Worm (Caenorhabditis elegans) whole organism, early embryonic: Measurements from ENCODE around the gene anp-1.
"Not testable (repeated sequence)": the region's sequence is repeated elsewhere in the genome, so short reads cannot be mapped to it uniquely, and the experiment has no call there.

ENCODE experiments used
- B0310.2 ChIP-seq: sonication (generic microtip); optimal IDR thresholded peaks from 2 replicates; lab custom pipeline; 2016; ENCODE audit warnings: mild to moderate bottlenecking, missing genetic modification characterization, missing compliant biosample characterization
- F13C5.2 ChIP-seq: sonication (generic microtip); optimal IDR thresholded peaks from 2 replicates; lab custom pipeline; 2017; ENCODE audit warnings: mild to moderate bottlenecking, missing genetic modification characterization, inconsistent platforms, missing compliant biosample characterization
- aly-1 ChIP-seq: sonication (generic microtip); optimal IDR thresholded peaks from 2 replicates; lab custom pipeline; 2016; ENCODE audit warnings: missing genetic modification characterization, missing compliant biosample characterization
- ama-1 ChIP-seq: fragments of 150-350 bp; optimal IDR thresholded peaks from 2 replicates; lab custom pipeline; 2014
- ceh-13 ChIP-seq: fragments of 200-800 bp; sonication (Bioruptor generic); optimal IDR thresholded peaks from 2 replicates; lab custom pipeline; 2018; ENCODE audit warnings: mild to moderate bottlenecking, missing genetic modification characterization, missing compliant biosample characterization
- ceh-36 ChIP-seq: sonication (generic microtip); optimal IDR thresholded peaks from 2 replicates; lab custom pipeline; 2016; ENCODE audit warnings: missing genetic modification characterization, inconsistent platforms, missing compliant biosample characterization
- ets-7 ChIP-seq: sonication (generic microtip); optimal IDR thresholded peaks from 2 replicates; lab custom pipeline; 2016; ENCODE audit warnings: missing genotype, missing genetic modification characterization, missing compliant biosample characterization
- flt-1 ChIP-seq: fragments of 200-800 bp; sonication (Bioruptor generic); IDR thresholded peaks from 2 replicates; pipeline ENCODE4 v1.3.6; 2022; ENCODE audit warnings: missing genetic modification characterization, missing compliant biosample characterization
- hmbx-1 ChIP-seq: sonication (generic microtip); optimal IDR thresholded peaks from 2 replicates; lab custom pipeline; 2016; ENCODE audit warnings: mild to moderate bottlenecking, missing genetic modification characterization, missing compliant biosample characterization
- hmg-4 ChIP-seq: fragments of 200-800 bp; sonication (Bioruptor generic); optimal IDR thresholded peaks from 2 replicates; lab custom pipeline; 2018; ENCODE audit warnings: mild to moderate bottlenecking, missing genetic modification characterization, missing compliant biosample characterization
- hnd-1 ChIP-seq: sonication (generic microtip); optimal IDR thresholded peaks from 2 replicates; lab custom pipeline; 2016; ENCODE audit warnings: missing genetic modification characterization, missing compliant biosample characterization
- pes-1 ChIP-seq: fragments of 200-800 bp; sonication (Bioruptor generic); IDR thresholded peaks from 2 replicates; pipeline ENCODE4 v1.3.6; 2022; ENCODE audit warnings: missing genetic modification reagents, missing genetic modification characterization, missing compliant biosample characterization
- scrt-1 ChIP-seq: fragments of 200-800 bp; sonication (Bioruptor generic); IDR thresholded peaks from 2 replicates; pipeline ENCODE4 v1.3.6; 2022; ENCODE audit warnings: missing genetic modification characterization, missing compliant biosample characterization
- sea-1 ChIP-seq: fragments of 200-800 bp; sonication (Bioruptor generic); conservative IDR thresholded peaks from 2 replicates; pipeline ENCODE4 v1.3.6; 2022; ENCODE audit warnings: missing genetic modification characterization, missing compliant biosample characterization
- tbx-11 ChIP-seq: fragments of 200-800 bp; sonication (Bioruptor generic); IDR thresholded peaks from 2 replicates; pipeline ENCODE4 v1.3.6; 2022; ENCODE audit warnings: missing genetic modification characterization, missing compliant biosample characterization
- tbx-37 ChIP-seq: fragments of 200-800 bp; sonication (Bioruptor generic); conservative IDR thresholded peaks from 2 replicates; pipeline ENCODE4 v1.3.6; 2022; ENCODE audit warnings: missing genetic modification reagents, missing genetic modification characterization, missing compliant biosample characterization
- tra-4 ChIP-seq: sonication (generic microtip); optimal IDR thresholded peaks from 2 replicates; lab custom pipeline; 2017; ENCODE audit warnings: missing genetic modification characterization, missing compliant biosample characterization

The anp-1 gene

DNA sequence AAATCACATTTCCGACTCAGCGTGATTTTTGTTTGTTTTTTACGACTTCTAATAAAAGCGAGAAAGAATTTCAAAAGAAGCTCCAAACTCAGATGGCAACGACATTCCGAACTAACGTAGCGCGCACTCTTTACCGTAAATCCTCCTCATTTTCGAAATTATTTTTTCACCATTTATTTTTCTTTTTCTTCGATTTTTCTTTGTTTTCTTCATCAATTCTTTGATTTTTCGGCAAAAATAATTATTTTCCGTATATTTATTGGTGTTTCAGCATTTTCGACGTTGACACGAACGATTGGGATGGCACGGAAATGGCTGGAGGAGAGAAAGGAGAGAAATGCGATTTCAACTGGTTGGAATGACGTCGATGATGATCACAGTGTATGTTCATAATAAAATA lies 6.4 kb downstream of the anp-1 start, which contains the start of gene T07F10.5:
Gene T07F10.5, plus strand, starts transcription at position 301 of the 400 bp plus-strand sequence.
- not testable (repeated sequence) for TF ChIP-seq tbx-37 (GFP tag; lab: Robert Waterston, UW); ama-1 (lab: Kevin White, UChicago); scrt-1 (GFP tag; lab: Robert Waterston, UW)

ce11 chrV:12867997-12868396 lies 8.8 kb downstream of the anp-1 start, which contains the start of gene nspg-1:
TSS of gene nspg-1 (minus strand) at chrV:12868097.
- TF ChIP-seq ceh-36 (no peak), flt-1 (no peak), hnd-1 (tag; lab: Kevin White, UChicago) (no peak), ama-1 (lab: Kevin White, UChicago) (no peak), tra-4 (tag; lab: Kevin White, UChicago) (no peak), scrt-1 (GFP tag; lab: Robert Waterston, UW) (no peak), hmbx-1 (tag; lab: Kevin White, UChicago) (no peak), tbx-11 (no peak), pes-1 (GFP tag; lab: Robert Waterston, UW) (no peak), B0310.2 (tag; lab: Kevin White, UChicago) (no peak), sea-1 (no peak), ceh-13 (GFP tag; lab: Kevin White, UChicago) (no peak), ets-7 (tag; lab: Kevin White, UChicago) (no peak), hmg-4 (GFP tag; lab: Kevin White, UChicago) (no peak), tbx-37 (GFP tag; lab: Robert Waterston, UW) (no peak), aly-1 (tag; lab: Kevin White, UChicago) (no peak), F13C5.2 (tag; lab: Kevin White, UChicago) (no peak)

ce11 chrV:12869948-12870347 lies 10.7 kb downstream of the anp-1 start, which contains the start of gene T07F10.3:
TSS of gene T07F10.3 (minus strand) at chrV:12870045.
- TF ChIP-seq hmg-4 (GFP tag; lab: Kevin White, UChicago) (peak; percentile 57), tbx-11 (no peak), pes-1 (GFP tag; lab: Robert Waterston, UW) (no peak), scrt-1 (GFP tag; lab: Robert Waterston, UW) (no peak), tbx-37 (GFP tag; lab: Robert Waterston, UW) (peak; percentile 96), hnd-1 (tag; lab: Kevin White, UChicago) (peak; percentile 53), ama-1 (lab: Kevin White, UChicago) (no peak), ceh-36 (no peak), F13C5.2 (tag; lab: Kevin White, UChicago) (peak; percentile 26), ceh-13 (GFP tag; lab: Kevin White, UChicago) (no peak), flt-1 (peak; percentile 57), sea-1 (peak; percentile 74; the same call in 1 of the 2 replicates)

ce11 chrV:12870740-12871139 lies 11.5 kb downstream of the anp-1 start:
- no peak for TF ChIP-seq hmg-4 (GFP tag; lab: Kevin White, UChicago)
- no peak for TF ChIP-seq tbx-37 (GFP tag; lab: Robert Waterston, UW)
- no peak for TF ChIP-seq sea-1
- no peak for TF ChIP-seq ceh-36
- no peak for TF ChIP-seq B0310.2 (tag; lab: Kevin White, UChicago)
- TF ChIP-seq flt-1 = no peak
- TF ChIP-seq tbx-11 = no peak
- TF ChIP-seq ceh-13 (GFP tag; lab: Kevin White, UChicago) = no peak
- no peak for TF ChIP-seq pes-1 (GFP tag; lab: Robert Waterston, UW)
- no peak for TF ChIP-seq hnd-1 (tag; lab: Kevin White, UChicago)
- TF ChIP-seq hmbx-1 (tag; lab: Kevin White, UChicago) = no peak
- TF ChIP-seq tra-4 (tag; lab: Kevin White, UChicago) = no peak
- no peak for TF ChIP-seq scrt-1 (GFP tag; lab: Robert Waterston, UW)
- TF ChIP-seq ets-7 (tag; lab: Kevin White, UChicago) = no peak

- no peak for TF ChIP-seq scrt-1 (GFP tag; lab: Robert Waterston, UW)
Observed at ce11 chrV:12871753-12872152, 12.5 kb downstream of the anp-1 start, which contains the start of gene bus-19. TSS of gene bus-19 (plus strand) at chrV:12872053.

DNA sequence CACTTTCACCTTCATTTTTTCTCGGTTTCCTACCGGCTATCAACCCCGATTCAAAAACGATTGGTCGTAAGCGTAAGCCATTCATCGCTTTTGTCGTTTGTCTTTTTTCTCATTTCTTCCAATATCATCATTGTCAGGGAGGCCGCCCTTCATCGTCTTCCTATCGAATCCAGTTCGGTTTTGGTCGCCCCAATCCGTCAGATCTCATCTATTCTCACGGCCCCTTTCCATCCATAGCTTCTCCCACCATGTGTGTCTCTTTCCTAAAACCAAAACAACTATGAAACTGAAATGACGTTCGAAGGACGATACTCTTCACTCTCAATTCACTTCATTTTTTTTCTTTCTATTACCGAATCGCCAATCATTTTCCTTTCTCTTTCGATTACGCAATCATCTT lies 16.6 kb downstream of the anp-1 start:
- TF ChIP-seq sea-1 (no peak), F13C5.2 (tag; lab: Kevin White, UChicago) (no peak), ceh-36 (no peak), B0310.2 (tag; lab: Kevin White, UChicago) (no peak), hmbx-1 (tag; lab: Kevin White, UChicago) (no peak), tbx-37 (GFP tag; lab: Robert Waterston, UW) (no peak), ets-7 (tag; lab: Kevin White, UChicago) (no peak), flt-1 (no peak), hnd-1 (tag; lab: Kevin White, UChicago) (no peak)

DNA sequence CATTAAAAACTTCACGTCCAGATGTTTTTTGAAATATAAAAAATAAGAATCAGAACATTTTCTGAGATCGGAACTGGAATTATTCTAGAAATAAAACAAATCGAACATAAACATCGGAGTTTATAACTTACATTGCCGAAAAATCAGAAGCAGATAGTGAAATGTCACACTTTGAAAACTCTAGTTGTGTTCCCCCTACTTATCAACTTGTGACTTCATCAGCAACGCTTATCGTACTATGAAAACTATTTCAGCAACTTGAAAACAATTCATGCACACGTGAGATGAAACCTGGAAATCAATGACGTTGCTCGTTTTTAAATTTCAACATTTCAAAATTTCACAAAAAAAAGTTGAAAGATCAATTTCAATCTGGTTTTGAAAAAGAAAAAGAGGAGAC lies 17.5 kb downstream of the anp-1 start:
- no peak for TF ChIP-seq ceh-13 (GFP tag; lab: Kevin White, UChicago)
- no peak for TF ChIP-seq hmbx-1 (tag; lab: Kevin White, UChicago)

- no peak for TF ChIP-seq sea-1
- TF ChIP-seq ama-1 (lab: Kevin White, UChicago) = no peak
- TF ChIP-seq tbx-37 (GFP tag; lab: Robert Waterston, UW) = no peak
- TF ChIP-seq F13C5.2 (tag; lab: Kevin White, UChicago) = no peak
- TF ChIP-seq pes-1 (GFP tag; lab: Robert Waterston, UW) = no peak
- no peak for TF ChIP-seq aly-1 (tag; lab: Kevin White, UChicago)
- TF ChIP-seq hmg-4 (GFP tag; lab: Kevin White, UChicago) = no peak
- no peak for TF ChIP-seq hmbx-1 (tag; lab: Kevin White, UChicago)
- no peak for TF ChIP-seq ceh-13 (GFP tag; lab: Kevin White, UChicago)
- TF ChIP-seq hnd-1 (tag; lab: Kevin White, UChicago) = no peak
- TF ChIP-seq tbx-11 = no peak
- no peak for TF ChIP-seq ceh-36
Observed at ce11 chrV:12877579-12877978, 18.3 kb downstream of the anp-1 start.
